Worm (Caenorhabditis elegans): ENCODE results near the gene nhr-98.

ce11 chrV:414630-415029, 39.0 kb upstream of the nhr-98 start, which contains the start of gene dod-19:
- TF ChIP-seq nhr-76 (tag; optimal IDR thresholded peaks at IDR 0.05), result no peak
- no peak for TF ChIP-seq snpc-4 (tag; optimal IDR thresholded peaks at IDR 0.05)
- TF ChIP-seq unc-120 (tag; optimal IDR thresholded peaks at IDR 0.05; ENCODE audit: poor library complexity, severe bottlenecking), result no peak
- no peak for TF ChIP-seq bed-3 (GFP tag; optimal IDR thresholded peaks at IDR 0.05)
- no peak for TF ChIP-seq nhr-28 (tag; optimal IDR thresholded peaks at IDR 0.05)

All from whole organism, mixed stage, embryonic.